Worm (Caenorhabditis elegans) whole organism, L2 larva: Measurements from ENCODE around the gene cbs-1.

Source experiments
- R02D3.7 ChIP-seq: fragments of 150-350 bp; optimal IDR thresholded peaks from 2 replicates; lab custom pipeline; 2014; ENCODE audit warnings: missing biosample characterization, missing genetic modification characterization
- ama-1 ChIP-seq: fragments of 150-350 bp; optimal IDR thresholded peaks from 2 replicates; lab custom pipeline; 2018; ENCODE audit warnings: inconsistent platforms
- dmd-4 ChIP-seq: sonication (generic microtip); optimal IDR thresholded peaks from 2 replicates; lab custom pipeline; 2017; ENCODE audit warnings: missing biosample characterization, missing genetic modification characterization
- lin-39 ChIP-seq: fragments of 150-350 bp; optimal IDR thresholded peaks from 2 replicates; lab custom pipeline; 2014; ENCODE audit warnings: missing biosample characterization, missing genetic modification reagents, missing genetic modification characterization
- lsy-2 ChIP-seq, 2 experiments: fragments of 150-350 bp in 1 of 2; sonication (generic microtip) in 1 of 2; optimal IDR thresholded peaks; 2 replicates each; lab custom pipeline; 2014 to 2017; ENCODE audit warnings: missing biosample characterization in 2 of 2, missing genetic modification characterization in 2 of 2
- skn-1 ChIP-seq: sonication (generic microtip); optimal IDR thresholded peaks from 2 replicates; lab custom pipeline; 2017; ENCODE audit warnings: missing biosample characterization, missing genetic modification characterization
- sma-3 ChIP-seq: sonication (generic microtip); optimal IDR thresholded peaks from 2 replicates; lab custom pipeline; 2016; ENCODE audit warnings: missing genetic modification reagents, missing genetic modification characterization, missing compliant biosample characterization
- snpc-4 ChIP-seq: fragments of 150-350 bp; optimal IDR thresholded peaks from 2 replicates; lab custom pipeline; 2014; ENCODE audit warnings: missing biosample characterization, missing genetic modification characterization
- unc-39 ChIP-seq: fragments of 150-350 bp; optimal IDR thresholded peaks from 2 replicates; lab custom pipeline; 2014; ENCODE audit warnings: missing biosample characterization, missing genetic modification characterization
- ztf-11 ChIP-seq: sonication (generic microtip); optimal IDR thresholded peaks from 2 replicates; lab custom pipeline; 2017; ENCODE audit warnings: missing biosample characterization, missing genetic modification characterization

DNA sequence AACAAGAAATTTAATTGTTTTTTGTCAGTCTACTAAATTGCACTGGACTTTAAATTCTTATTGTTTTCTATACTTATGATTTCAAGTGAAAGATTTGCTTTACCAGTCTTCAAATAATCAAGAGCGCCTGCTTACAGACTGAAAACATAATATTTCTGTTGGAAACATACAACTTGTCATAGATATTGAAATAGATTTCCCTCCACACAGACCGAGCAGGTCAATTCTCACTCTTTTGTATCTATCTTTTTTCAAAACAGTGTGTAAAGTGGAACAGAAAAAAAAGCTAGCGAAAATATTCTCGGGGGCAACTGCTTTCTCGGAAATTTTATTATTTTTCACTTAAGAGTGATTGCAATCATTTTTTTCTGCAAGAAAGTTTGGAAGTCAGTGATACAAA, 24.6 kb downstream of the cbs-1 start:
- TF ChIP-seq snpc-4 (tag; lab: Kevin White, UChicago) = no peak
- no peak for TF ChIP-seq sma-3
- no peak for TF ChIP-seq ama-1 (lab: Kevin White, UChicago)
- TF ChIP-seq R02D3.7 = no peak
- no peak for TF ChIP-seq ztf-11 (tag; lab: Kevin White, UChicago)
- TF ChIP-seq dmd-4 (tag; lab: Kevin White, UChicago) = no peak
- no peak for TF ChIP-seq skn-1 (tag; lab: Kevin White, UChicago)
- no peak for TF ChIP-seq unc-39
- no peak for TF ChIP-seq lsy-2 (tag; optimal IDR thresholded peaks at IDR 0.05; lab: Kevin White, UChicago)
- no peak for TF ChIP-seq lin-39 (tag; lab: Kevin White, UChicago)
